1 fruit fly cellular context compared by ENCODE assay signal in genomic region chr2L:7442929-7443328, dm6.
TF ChIP-seq lines count a peak whose summit lies in the region.

No protein-coding gene starts in this region.

TF ChIP-seq in whole organism, embryonic, 481 proteins besides CTCF, POLR2A, EP300 and RAD21 (continued from another document and continues in another):
- TF ChIP-seq Lim3 (GFP tag; IDR thresholded peaks at IDR 0.05; lab: Robert Waterston, UW) (no peak), Sin3A (optimal IDR thresholded peaks at IDR 0.05; lab: Kevin White, UChicago) (no peak), CG4707 (GFP tag; optimal IDR thresholded peaks at IDR 0.05; lab: Kevin White, UChicago) (no peak), caup (GFP tag; optimal IDR thresholded peaks at IDR 0.05; lab: Kevin White, UChicago; ENCODE audit: severe bottlenecking) (peak; percentile 49), sqz (GFP tag; optimal IDR thresholded peaks at IDR 0.05; lab: Kevin White, UChicago) (no peak), Optix (GFP tag; IDR thresholded peaks at IDR 0.05; lab: Robert Waterston, UW) (no peak), sr (GFP tag; IDR thresholded peaks at IDR 0.05; lab: Robert Waterston, UW) (no peak), lmd (GFP tag; IDR thresholded peaks at IDR 0.05; lab: Robert Waterston, UW) (peak; percentile 60; the same call in 1 of the 2 replicates), schlank (tag; optimal IDR thresholded peaks at IDR 0.05; lab: Kevin White, UChicago) (no peak), Stat92E (GFP tag; optimal IDR thresholded peaks at IDR 0.05; lab: Kevin White, UChicago) (no peak), BEAF-32 (GFP tag; optimal IDR thresholded peaks at IDR 0.05; lab: Kevin White, UChicago) (no peak), CG9727 (GFP tag; optimal IDR thresholded peaks at IDR 0.05; lab: Kevin White, UChicago) (peak; percentile 3), bbx (GFP tag; IDR thresholded peaks at IDR 0.05; lab: Robert Waterston, UW; ENCODE audit: partially characterized antibody) (no peak), tx (GFP tag; optimal IDR thresholded peaks at IDR 0.05; lab: Kevin White, UChicago) (no peak), Awh (GFP tag; IDR thresholded peaks at IDR 0.05; lab: Robert Waterston, UW) (no peak), Dip2 (GFP tag; IDR thresholded peaks at IDR 0.05; lab: Robert Waterston, UW) (no peak), CG10274 (GFP tag; optimal IDR thresholded peaks at IDR 0.05; lab: Kevin White, UChicago) (no peak), corto (GFP tag; optimal IDR thresholded peaks at IDR 0.05; lab: Kevin White, UChicago) (no peak), vfl (GFP tag; optimal IDR thresholded peaks at IDR 0.05; lab: Kevin White, UChicago) (peak; percentile 34), hb (GFP tag; IDR thresholded peaks at IDR 0.05; lab: Robert Waterston, UW; ENCODE audit: partially characterized antibody) (no peak), CG4360 (GFP tag; IDR thresholded peaks at IDR 0.05; lab: Robert Waterston, UW) (no peak), stc (GFP tag; IDR thresholded peaks at IDR 0.05; lab: Robert Waterston, UW) (no peak), ftz-f1 (GFP tag; optimal IDR thresholded peaks at IDR 0.05; lab: Kevin White, UChicago) (no peak), jing (GFP tag; optimal IDR thresholded peaks at IDR 0.05; lab: Kevin White, UChicago) (no peak), Aef1 (GFP tag; IDR thresholded peaks at IDR 0.05; lab: Robert Waterston, UW) (no peak; the same call in 2 of the 3 replicates), lilli (GFP tag; optimal IDR thresholded peaks at IDR 0.05; lab: Kevin White, UChicago) (peak; percentile 59), shn (GFP tag; optimal IDR thresholded peaks at IDR 0.05; lab: Kevin White, UChicago) (no peak), CG2875 (GFP tag; optimal IDR thresholded peaks at IDR 0.05; lab: Kevin White, UChicago) (no peak), CG2678 (tag; optimal IDR thresholded peaks at IDR 0.05; lab: Kevin White, UChicago) (no peak), h (optimal IDR thresholded peaks at IDR 0.05; lab: Kevin White, UChicago) (no peak), CG14014 (GFP tag; IDR thresholded peaks at IDR 0.05; lab: Robert Waterston, UW) (peak; percentile 68), seq (GFP tag; IDR thresholded peaks at IDR 0.05; lab: Robert Waterston, UW) (no peak), sisA (GFP tag; IDR thresholded peaks at IDR 0.05; lab: Robert Waterston, UW) (no peak), exex (tag; optimal IDR thresholded peaks at IDR 0.05; lab: Kevin White, UChicago) (no peak), CG6272 (GFP tag; IDR thresholded peaks at IDR 0.05; lab: Robert Waterston, UW) (0 out of 2 replicates have a peak, but pooled peaks have one; percentile 6), sna (GFP tag; IDR thresholded peaks at IDR 0.05; lab: Robert Waterston, UW; ENCODE audit: partially characterized antibody) (no peak), NfI (GFP tag; optimal IDR thresholded peaks at IDR 0.05; lab: Kevin White, UChicago) (peak; percentile 39), cato (GFP tag; optimal IDR thresholded peaks at IDR 0.05; lab: Kevin White, UChicago; ENCODE audit: borderline replicate concordance) (no peak), Dad (GFP tag; optimal IDR thresholded peaks at IDR 0.05; lab: Kevin White, UChicago) (no peak), Mrtf (GFP tag; IDR thresholded peaks at IDR 0.05; lab: Robert Waterston, UW) (no peak), CG6765 (GFP tag; optimal IDR thresholded peaks at IDR 0.05; lab: Kevin White, UChicago) (peak; percentile 4), CG12299 (tag; optimal IDR thresholded peaks at IDR 0.05; lab: Kevin White, UChicago) (no peak), GATAe (GFP tag; conservative IDR thresholded peaks at IDR 0.05; lab: Robert Waterston, UW) (no peak), pb (GFP tag; optimal IDR thresholded peaks at IDR 0.05; lab: Kevin White, UChicago) (no peak), Doc3 (GFP tag; IDR thresholded peaks at IDR 0.05; lab: Robert Waterston, UW; ENCODE audit: partially characterized antibody) (no peak), CG11695 (GFP tag; IDR thresholded peaks at IDR 0.05; lab: Robert Waterston, UW) (peak; percentile 49; the same call in 1 of the 3 replicates), CG9817 (tag; optimal IDR thresholded peaks at IDR 0.05; lab: Kevin White, UChicago) (peak; percentile 29), pfk (GFP tag; optimal IDR thresholded peaks at IDR 0.05; lab: Kevin White, UChicago) (no peak), ems (GFP tag; optimal IDR thresholded peaks at IDR 0.05; lab: Kevin White, UChicago) (no peak), Asciz (GFP tag; optimal IDR thresholded peaks at IDR 0.05; lab: Kevin White, UChicago) (no peak), CG18619 (GFP tag; optimal IDR thresholded peaks at IDR 0.05; lab: Kevin White, UChicago) (peak; percentile 31), pros (GFP tag; optimal IDR thresholded peaks at IDR 0.05; lab: Kevin White, UChicago) (no peak), maf-S (GFP tag; optimal IDR thresholded peaks at IDR 0.05; lab: Kevin White, UChicago) (no peak), Six4 (GFP tag; optimal IDR thresholded peaks at IDR 0.05; lab: Kevin White, UChicago) (no peak), sc (optimal IDR thresholded peaks at IDR 0.05; lab: Kevin White, UChicago) (no peak), sc (GFP tag; optimal IDR thresholded peaks at IDR 0.05; lab: Kevin White, UChicago) (no peak), CG4730 (GFP tag; IDR thresholded peaks at IDR 0.05; lab: Robert Waterston, UW) (peak; percentile 43; the same call in 1 of the 2 replicates), tin (GFP tag; optimal IDR thresholded peaks at IDR 0.05; lab: Kevin White, UChicago) (peak; percentile 15), Neu2 (GFP tag; optimal IDR thresholded peaks at IDR 0.05; lab: Kevin White, UChicago; ENCODE audit: borderline replicate concordance) (no peak), CG17361 (GFP tag; IDR thresholded peaks at IDR 0.05; lab: Robert Waterston, UW) (no peak), ken (GFP tag; IDR thresholded peaks at IDR 0.05; lab: Robert Waterston, UW) (no peak), CG12942 (GFP tag; optimal IDR thresholded peaks at IDR 0.05; lab: Kevin White, UChicago) (no peak), CG11560 (tag; IDR thresholded peaks at IDR 0.05; lab: Robert Waterston, UW) (no peak), salm (tag; optimal IDR thresholded peaks at IDR 0.05; lab: Kevin White, UChicago) (no peak), CG9609 (GFP tag; optimal IDR thresholded peaks at IDR 0.05; lab: Kevin White, UChicago) (no peak), Max (GFP tag; optimal IDR thresholded peaks at IDR 0.05; lab: Kevin White, UChicago) (no peak), zfh2 (GFP tag; optimal IDR thresholded peaks at IDR 0.05; lab: Kevin White, UChicago) (peak; percentile 40), emc (GFP tag; optimal IDR thresholded peaks at IDR 0.05; lab: Kevin White, UChicago) (no peak), Atf6 (GFP tag; IDR thresholded peaks at IDR 0.05; lab: Robert Waterston, UW) (peak; percentile 55; the same call in 1 of the 2 replicates), vnd (GFP tag; IDR thresholded peaks at IDR 0.05; lab: Robert Waterston, UW; ENCODE audit: partially characterized antibody) (no peak), CG1024 (GFP tag; IDR thresholded peaks at IDR 0.05; lab: Robert Waterston, UW) (no peak), CG3281 (GFP tag; optimal IDR thresholded peaks at IDR 0.05; lab: Kevin White, UChicago) (peak; percentile 56), org-1 (GFP tag; optimal IDR thresholded peaks at IDR 0.05; lab: Kevin White, UChicago) (no peak), CG3726 (GFP tag; IDR thresholded peaks at IDR 0.05; lab: Robert Waterston, UW) (no peak), CG15696 (tag; optimal IDR thresholded peaks at IDR 0.05; lab: Kevin White, UChicago) (no peak), CG12219 (GFP tag; optimal IDR thresholded peaks at IDR 0.05; lab: Kevin White, UChicago) (no peak), Poxn (GFP tag; IDR thresholded peaks at IDR 0.05; lab: Robert Waterston, UW) (0 out of 2 replicates have a peak, but pooled peaks have one; percentile 12), CG12391 (tag; optimal IDR thresholded peaks at IDR 0.05; lab: Kevin White, UChicago) (peak; percentile 38), trh (GFP tag; optimal IDR thresholded peaks at IDR 0.05; lab: Kevin White, UChicago) (no peak), otp (GFP tag; IDR thresholded peaks at IDR 0.05; lab: Robert Waterston, UW) (no peak), CG15601 (tag; optimal IDR thresholded peaks at IDR 0.05; lab: Kevin White, UChicago) (no peak), sug (tag; optimal IDR thresholded peaks at IDR 0.05; lab: Kevin White, UChicago) (peak; percentile 8), pnt (GFP tag; optimal IDR thresholded peaks at IDR 0.05; lab: Kevin White, UChicago) (no peak), Dbx (GFP tag; IDR thresholded peaks at IDR 0.05; lab: Robert Waterston, UW) (peak; percentile 48; the same call in 1 of the 3 replicates), CG9932 (GFP tag; IDR thresholded peaks at IDR 0.05; lab: Robert Waterston, UW) (peak; percentile 78), CG14965 (GFP tag; optimal IDR thresholded peaks at IDR 0.05; lab: Kevin White, UChicago; ENCODE audit: borderline replicate concordance) (no peak), CrebB (tag; optimal IDR thresholded peaks at IDR 0.05; lab: Kevin White, UChicago) (no peak), Camta (GFP tag; optimal IDR thresholded peaks at IDR 0.05; lab: Kevin White, UChicago) (no peak), CG32532 (GFP tag; IDR thresholded peaks at IDR 0.05; lab: Robert Waterston, UW) (peak; percentile 75), Rfx (GFP tag; IDR thresholded peaks at IDR 0.05; lab: Robert Waterston, UW) (peak; percentile 81), CG15073 (GFP tag; optimal IDR thresholded peaks at IDR 0.05; lab: Kevin White, UChicago) (no peak), HHEX (GFP tag; optimal IDR thresholded peaks at IDR 0.05; lab: Kevin White, UChicago) (no peak), CG17385 (GFP tag; optimal IDR thresholded peaks at IDR 0.05; lab: Kevin White, UChicago) (peak; percentile 27), mirr (GFP tag; optimal IDR thresholded peaks at IDR 0.05; lab: Kevin White, UChicago) (no peak), danr (GFP tag; IDR thresholded peaks at IDR 0.05; lab: Robert Waterston, UW) (no peak), CG8765 (GFP tag; IDR thresholded peaks at IDR 0.05; lab: Robert Waterston, UW) (no peak), CG10654 (GFP tag; optimal IDR thresholded peaks at IDR 0.05; lab: Kevin White, UChicago) (no peak), CG11456 (GFP tag; IDR thresholded peaks at IDR 0.05; lab: Robert Waterston, UW) (peak; percentile 67), CG33557 (GFP tag; optimal IDR thresholded peaks at IDR 0.05; lab: Kevin White, UChicago) (no peak), CG13296 (GFP tag; optimal IDR thresholded peaks at IDR 0.05; lab: Kevin White, UChicago) (peak; percentile 26), gfzf (GFP tag; optimal IDR thresholded peaks at IDR 0.05; lab: Kevin White, UChicago) (no peak), al (GFP tag; IDR thresholded peaks at IDR 0.05; lab: Robert Waterston, UW) (peak; percentile 69), jigr1 (GFP tag; IDR thresholded peaks at IDR 0.05; lab: Robert Waterston, UW) (no peak), HLH54F (GFP tag; optimal IDR thresholded peaks at IDR 0.05; lab: Kevin White, UChicago) (peak; percentile 24), CG3838 (GFP tag; optimal IDR thresholded peaks at IDR 0.05; lab: Kevin White, UChicago) (no peak), prd (optimal IDR thresholded peaks at IDR 0.05; lab: Kevin White, UChicago) (no peak), prd (GFP tag; IDR thresholded peaks at IDR 0.05; lab: Robert Waterston, UW) (peak; percentile 49; the same call in 1 of the 3 replicates), disco-r (GFP tag; optimal IDR thresholded peaks at IDR 0.05; lab: Kevin White, UChicago) (no peak), HLHmδ (GFP tag; optimal IDR thresholded peaks at IDR 0.05; lab: Kevin White, UChicago) (no peak), CG18764 (GFP tag; optimal IDR thresholded peaks at IDR 0.05; lab: Kevin White, UChicago) (no peak), Myb (GFP tag; optimal IDR thresholded peaks at IDR 0.05; lab: Kevin White, UChicago) (no peak), CG17912 (GFP tag; optimal IDR thresholded peaks at IDR 0.05; lab: Kevin White, UChicago) (no peak), CG10267 (tag; optimal IDR thresholded peaks at IDR 0.05; lab: Kevin White, UChicago) (no peak), CG8089 (GFP tag; optimal IDR thresholded peaks at IDR 0.05; lab: Kevin White, UChicago) (no peak), ab (GFP tag; optimal IDR thresholded peaks at IDR 0.05; lab: Kevin White, UChicago) (no peak), CG12659 (GFP tag; optimal IDR thresholded peaks at IDR 0.05; lab: Kevin White, UChicago) (peak; percentile 25), CG31365 (tag; optimal IDR thresholded peaks at IDR 0.05; lab: Kevin White, UChicago) (no peak), tll (GFP tag; optimal IDR thresholded peaks at IDR 0.05; lab: Kevin White, UChicago) (no peak), Scr (GFP tag; IDR thresholded peaks at IDR 0.05; lab: Robert Waterston, UW; ENCODE audit: partially characterized antibody) (no peak), MTF-1 (GFP tag; optimal IDR thresholded peaks at IDR 0.05; lab: Kevin White, UChicago; ENCODE audit: borderline replicate concordance) (no peak), CG1832 (GFP tag; optimal IDR thresholded peaks at IDR 0.05; lab: Kevin White, UChicago) (no peak), tup (GFP tag; optimal IDR thresholded peaks at IDR 0.05; lab: Kevin White, UChicago) (no peak), CG14667 (GFP tag; IDR thresholded peaks at IDR 0.05; lab: Robert Waterston, UW) (no peak), CG15269 (tag; optimal IDR thresholded peaks at IDR 0.05; lab: Kevin White, UChicago) (peak; percentile 65), Med (GFP tag; lab: Kevin White, UChicago) (peak; percentile 82), CG13287 (GFP tag; IDR thresholded peaks at IDR 0.05; lab: Robert Waterston, UW; ENCODE audit: partially characterized antibody) (no peak), slp2 (GFP tag; optimal IDR thresholded peaks at IDR 0.05; lab: Kevin White, UChicago) (no peak), sd (tag; optimal IDR thresholded peaks at IDR 0.05; lab: Kevin White, UChicago) (peak; percentile 3), CG6654 (GFP tag; optimal IDR thresholded peaks at IDR 0.05; lab: Kevin White, UChicago) (no peak), Dp (GFP tag; optimal IDR thresholded peaks at IDR 0.05; lab: Kevin White, UChicago) (no peak), CG13624 (GFP tag; optimal IDR thresholded peaks at IDR 0.05; lab: Kevin White, UChicago) (peak; percentile 15), CG16863 (GFP tag; optimal IDR thresholded peaks at IDR 0.05; lab: Kevin White, UChicago) (no peak), Nf-YA (GFP tag; IDR thresholded peaks at IDR 0.05; lab: Robert Waterston, UW) (no peak), peb (GFP tag; IDR thresholded peaks at IDR 0.05; lab: Robert Waterston, UW) (no peak), Taf1 (GFP tag; IDR thresholded peaks at IDR 0.05; lab: Robert Waterston, UW) (peak; percentile 37; the same call in 1 of the 2 replicates), H15 (GFP tag; IDR thresholded peaks at IDR 0.05; lab: Robert Waterston, UW) (no peak)
